Worm (Caenorhabditis elegans): ENCODE results near the gene atf-7.

atf-7 gene

ce11 chrIII:4491164-4492144, 7.4 kb downstream of the atf-7 start (continued):
- TF ChIP-seq aly-2 (tag; optimal IDR thresholded peaks at IDR 0.05) (peak; percentile 20), egl-13 (tag; optimal IDR thresholded peaks at IDR 0.05) (no peak), snu-23 (GFP tag; optimal IDR thresholded peaks at IDR 0.05) (peak; percentile 35), pqm-1 (tag; optimal IDR thresholded peaks at IDR 0.05) (no peak), C04F5.9 (tag; optimal IDR thresholded peaks at IDR 0.05) (no peak), lsy-2 (tag; optimal IDR thresholded peaks at IDR 0.05) (peak in 1 of 2 experiments; percentile 22), fkh-8 (tag; optimal IDR thresholded peaks at IDR 0.05) (peak; percentile 48), ceh-90 (tag; optimal IDR thresholded peaks at IDR 0.05) (no peak), lin-15B (tag; optimal IDR thresholded peaks at IDR 0.05) (no peak), aha-1 (tag; optimal IDR thresholded peaks at IDR 0.05) (no peak), elt-3 (tag; optimal IDR thresholded peaks at IDR 0.05) (no peak), lin-14 (GFP tag; optimal IDR thresholded peaks at IDR 0.05) (peak; percentile 9), hlh-4 (tag; optimal IDR thresholded peaks at IDR 0.05) (no peak), ces-1 (GFP tag; optimal IDR thresholded peaks at IDR 0.05) (no peak), nhr-90 (tag; optimal IDR thresholded peaks at IDR 0.05; ENCODE audit: poor library complexity) (peak; percentile 1), sptf-1 (tag; optimal IDR thresholded peaks at IDR 0.05) (no peak)

ce11 chrIII:4488892-4489409, 9.9 kb downstream of the atf-7 start, which contains the start of gene cpg-1:
Gene cpg-1 (plus strand): TSS chrIII:4489359.
- no peak for TF ChIP-seq C34B4.2 (tag; optimal IDR thresholded peaks at IDR 0.05)
- TF ChIP-seq sox-4 (tag; optimal IDR thresholded peaks at IDR 0.05) = no peak
- TF ChIP-seq elt-3 (tag; optimal IDR thresholded peaks at IDR 0.05) = no peak
- no peak for TF ChIP-seq nhr-19 (GFP tag; conservative IDR thresholded peaks at IDR 0.05)
- TF ChIP-seq alr-1 (tag; optimal IDR thresholded peaks at IDR 0.05; ENCODE audit: borderline replicate concordance) = no peak
- TF ChIP-seq hpl-2 (GFP tag; optimal IDR thresholded peaks at IDR 0.05) = no peak
- TF ChIP-seq lin-35 (GFP tag; optimal IDR thresholded peaks at IDR 0.05) = no peak
- TF ChIP-seq nhr-90 (tag; optimal IDR thresholded peaks at IDR 0.05; ENCODE audit: poor library complexity) = no peak
- no peak for TF ChIP-seq pax-3 (tag; optimal IDR thresholded peaks at IDR 0.05)
- TF ChIP-seq tbx-2 (tag; optimal IDR thresholded peaks at IDR 0.05) = no peak
- no peak for TF ChIP-seq sptf-1 (tag; optimal IDR thresholded peaks at IDR 0.05)
- TF ChIP-seq ztf-4 (tag; optimal IDR thresholded peaks at IDR 0.05) = no peak
- TF ChIP-seq pqm-1 (tag; optimal IDR thresholded peaks at IDR 0.05) = no peak
- TF ChIP-seq unc-30 (tag; optimal IDR thresholded peaks at IDR 0.05) = no peak
- TF ChIP-seq mep-1 (tag; optimal IDR thresholded peaks at IDR 0.05) = no peak
- TF ChIP-seq fkh-8 (tag; optimal IDR thresholded peaks at IDR 0.05) = no peak
- no peak for TF ChIP-seq ceh-88 (GFP tag; IDR thresholded peaks at IDR 0.05)
- no peak for TF ChIP-seq hlh-4 (tag; optimal IDR thresholded peaks at IDR 0.05)
- TF ChIP-seq nhr-28 (tag; optimal IDR thresholded peaks at IDR 0.05) = no peak

ce11 chrIII:4487271-4487670, 11.6 kb downstream of the atf-7 start:
- TF ChIP-seq hlh-4 (tag; optimal IDR thresholded peaks at IDR 0.05) (no peak), unc-130 (tag; optimal IDR thresholded peaks at IDR 0.05) (no peak), grh-1 (GFP tag; IDR thresholded peaks at IDR 0.05) (no peak), ztf-11 (tag; optimal IDR thresholded peaks at IDR 0.05) (no peak), ama-1 (optimal IDR thresholded peaks at IDR 0.05) (no peak), pag-3 (tag; optimal IDR thresholded peaks at IDR 0.05; ENCODE audit: borderline replicate concordance, insufficient read depth) (no peak), ets-5 (GFP tag; IDR thresholded peaks at IDR 0.05) (no peak), dsc-1 (tag; optimal IDR thresholded peaks at IDR 0.05) (peak; percentile 74), lin-14 (GFP tag; optimal IDR thresholded peaks at IDR 0.05) (peak; percentile 53), efl-1 (optimal IDR thresholded peaks at IDR 0.05) (no peak), efl-1 (GFP tag; optimal IDR thresholded peaks at IDR 0.05 in 1 of 2) (no peak), lin-39 (tag; optimal IDR thresholded peaks at IDR 0.05) (no peak), rnt-1 (tag; optimal IDR thresholded peaks at IDR 0.05) (no peak), C34B4.2 (tag; optimal IDR thresholded peaks at IDR 0.05) (no peak), snu-23 (GFP tag; optimal IDR thresholded peaks at IDR 0.05) (no peak), ceh-63 (GFP tag; optimal IDR thresholded peaks at IDR 0.05) (no peak), nhr-71 (tag; optimal IDR thresholded peaks at IDR 0.05) (peak; percentile 39), egl-13 (tag; optimal IDR thresholded peaks at IDR 0.05) (no peak), C16A3.4 (tag; optimal IDR thresholded peaks at IDR 0.05) (no peak), aly-2 (tag; optimal IDR thresholded peaks at IDR 0.05) (no peak), Y116A8C.19 (tag; optimal IDR thresholded peaks at IDR 0.05; ENCODE audit: borderline replicate concordance) (no peak), nhr-28 (tag; optimal IDR thresholded peaks at IDR 0.05) (no peak), elt-2 (tag; optimal IDR thresholded peaks at IDR 0.05) (no peak), dpl-1 (GFP tag; optimal IDR thresholded peaks at IDR 0.05) (no peak), unc-30 (tag; optimal IDR thresholded peaks at IDR 0.05) (no peak), mep-1 (tag; optimal IDR thresholded peaks at IDR 0.05) (no peak), aha-1 (tag; optimal IDR thresholded peaks at IDR 0.05) (no peak)

All from whole organism, L1 larva.